Fruit fly (Drosophila melanogaster): ENCODE data around the gene CG14244.

The CG14244 gene

DNA sequence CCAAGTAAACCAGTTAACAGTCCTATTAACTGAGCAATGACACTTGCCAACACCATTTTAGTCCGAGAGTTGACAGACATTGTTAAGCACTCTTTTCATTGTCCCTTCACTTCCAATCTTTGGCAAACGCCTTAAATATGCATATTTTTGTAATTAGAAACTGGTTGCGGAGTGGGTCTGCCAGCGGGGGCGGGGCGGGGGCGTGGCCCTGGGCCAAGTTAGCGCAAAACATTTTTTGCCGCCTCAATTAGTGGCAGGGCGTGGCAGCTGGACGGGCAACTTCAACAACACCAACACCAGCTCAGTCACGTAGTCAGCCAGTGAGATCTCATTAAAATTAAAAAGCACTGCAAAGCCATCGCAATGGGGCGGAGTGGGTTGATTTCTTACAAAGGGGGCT lies 35.8 kb downstream of the CG14244 start:
- TF ChIP-seq bab1 (GFP tag; optimal IDR thresholded peaks at IDR 0.05) (no peak), CG5204 (GFP tag; optimal IDR thresholded peaks at IDR 0.05) (no peak), ovo (GFP tag; optimal IDR thresholded peaks at IDR 0.05) (no peak), toe (GFP tag; optimal IDR thresholded peaks at IDR 0.05) (no peak), Clk (GFP tag; optimal IDR thresholded peaks at IDR 0.05) (no peak), Mnt (GFP tag; optimal IDR thresholded peaks at IDR 0.05) (no peak), Hr96 (GFP tag; optimal IDR thresholded peaks at IDR 0.05) (no peak), tj (GFP tag; optimal IDR thresholded peaks at IDR 0.05) (no peak), CG11617 (GFP tag; optimal IDR thresholded peaks at IDR 0.05) (no peak), CG14711 (tag; optimal IDR thresholded peaks at IDR 0.05) (no peak), CG7101 (tag; optimal IDR thresholded peaks at IDR 0.05) (no peak), Crg-1 (GFP tag; optimal IDR thresholded peaks at IDR 0.05) (no peak), CG1620 (GFP tag; optimal IDR thresholded peaks at IDR 0.05) (no peak), cnc (optimal IDR thresholded peaks at IDR 0.05) (no peak), CG12768 (GFP tag; optimal IDR thresholded peaks at IDR 0.05) (no peak), CG33017 (tag; optimal IDR thresholded peaks at IDR 0.05) (no peak), CG7045 (GFP tag; optimal IDR thresholded peaks at IDR 0.05) (no peak), pad (GFP tag; optimal IDR thresholded peaks at IDR 0.05) (no peak), kay (GFP tag; ENCODE audit: borderline replicate concordance) (no peak)

Measured in whole organism, adult.